Fruit fly (Drosophila melanogaster): ENCODE measurements around the gene rpk.

The rpk gene

dm6 chr3R:4654557-4655273 is 8.9 kb downstream of the rpk start, which contains the start of gene spartin (continued):
- TF ChIP-seq sage (GFP tag; optimal IDR thresholded peaks at IDR 0.05), result peak; percentile 63
- no peak for TF ChIP-seq Myc (optimal IDR thresholded peaks at IDR 0.05)
- TF ChIP-seq tai (GFP tag; optimal IDR thresholded peaks at IDR 0.05), result no peak

- peak in 1 of 2 experiments; percentile 34 for TF ChIP-seq dl (GFP tag; optimal IDR thresholded peaks at IDR 0.05; ENCODE audit: insufficient read depth in 1 of 2, partially characterized antibody in 2 of 2)
- no peak for TF ChIP-seq dsf (GFP tag; optimal IDR thresholded peaks at IDR 0.05; ENCODE audit: borderline replicate concordance)
- peak; percentile 47 for TF ChIP-seq psq (GFP tag; optimal IDR thresholded peaks at IDR 0.05)
- TF ChIP-seq h (GFP tag; optimal IDR thresholded peaks at IDR 0.05), result peak; percentile 56
- no peak for TF ChIP-seq Hr78 (GFP tag; optimal IDR thresholded peaks at IDR 0.05)
- TF ChIP-seq Jra (GFP tag; optimal IDR thresholded peaks at IDR 0.05), result peak; percentile 56
- peak; percentile 28 for TF ChIP-seq sv (GFP tag; optimal IDR thresholded peaks at IDR 0.05)
- no peak for TF ChIP-seq usp (GFP tag; optimal IDR thresholded peaks at IDR 0.05)
- TF ChIP-seq Mio (GFP tag; optimal IDR thresholded peaks at IDR 0.05), result peak; percentile 26
- TF ChIP-seq fru (GFP tag; optimal IDR thresholded peaks at IDR 0.05), result no peak
- peak; percentile 75 for TF ChIP-seq Vsx2 (GFP tag; optimal IDR thresholded peaks at IDR 0.05; ENCODE audit: partially characterized antibody)
- no peak for TF ChIP-seq woc (GFP tag; optimal IDR thresholded peaks at IDR 0.05)
- TF ChIP-seq Hr83 (GFP tag; optimal IDR thresholded peaks at IDR 0.05; ENCODE audit: poor library complexity, severe bottlenecking), result peak; percentile 78
- TF ChIP-seq Rel (GFP tag; optimal IDR thresholded peaks at IDR 0.05), result no peak
- peak; percentile 89 for TF ChIP-seq Rel (tag; optimal IDR thresholded peaks at IDR 0.05)
- no peak for TF ChIP-seq lola (GFP tag; optimal IDR thresholded peaks at IDR 0.05)
- peak; percentile 71 for TF ChIP-seq rgr (GFP tag; optimal IDR thresholded peaks at IDR 0.05)
- TF ChIP-seq jim (GFP tag; optimal IDR thresholded peaks at IDR 0.05), result peak; percentile 80
- TF ChIP-seq N (GFP tag; optimal IDR thresholded peaks at IDR 0.05), result peak; percentile 31
- TF ChIP-seq Abd-B (GFP tag; optimal IDR thresholded peaks at IDR 0.05), result no peak
- TF ChIP-seq dmrt93B (GFP tag; optimal IDR thresholded peaks at IDR 0.05), result no peak
- peak; percentile 41 for TF ChIP-seq Myc (optimal IDR thresholded peaks at IDR 0.05)
- peak; percentile 37 for TF ChIP-seq Hnf4 (GFP tag; optimal IDR thresholded peaks at IDR 0.05)
- peak; percentile 4 for TF ChIP-seq sage (GFP tag; optimal IDR thresholded peaks at IDR 0.05)
- TF ChIP-seq foxo (GFP tag; optimal IDR thresholded peaks at IDR 0.05), result peak in 1 of 2 experiments; percentile 54
- no peak for TF ChIP-seq Dfd (GFP tag; optimal IDR thresholded peaks at IDR 0.05)
- no peak for TF ChIP-seq CG32264 (GFP tag; optimal IDR thresholded peaks at IDR 0.05)
- TF ChIP-seq Sp1 (GFP tag; optimal IDR thresholded peaks at IDR 0.05), result peak; percentile 53
- TF ChIP-seq CG9705 (GFP tag; optimal IDR thresholded peaks at IDR 0.05), result no peak
- peak; percentile 31 for TF ChIP-seq brk (GFP tag; optimal IDR thresholded peaks at IDR 0.05)
- no peak for TF ChIP-seq tai (GFP tag; optimal IDR thresholded peaks at IDR 0.05)
- TF ChIP-seq GATAd (GFP tag; optimal IDR thresholded peaks at IDR 0.05), result no peak
- peak; percentile 8 for TF ChIP-seq HLH106 (tag; optimal IDR thresholded peaks at IDR 0.05)
- no peak for TF ChIP-seq CrebA (GFP tag; optimal IDR thresholded peaks at IDR 0.05; ENCODE audit: borderline replicate concordance)
- TF ChIP-seq OdsH (GFP tag; optimal IDR thresholded peaks at IDR 0.05), result peak; percentile 52
- peak; percentile 76 for TF ChIP-seq Dif (GFP tag; optimal IDR thresholded peaks at IDR 0.05; ENCODE audit: partially characterized antibody)
- TF ChIP-seq ey (GFP tag; optimal IDR thresholded peaks at IDR 0.05), result peak; percentile 38
- TF ChIP-seq pan (optimal IDR thresholded peaks at IDR 0.05), result no peak
- peak; percentile 51 for TF ChIP-seq br (GFP tag; optimal IDR thresholded peaks at IDR 0.05)
Observed at dm6 chr3R:4658991-4659933, 13.5 kb downstream of the rpk start, which contains the start of gene smash. smash (plus strand) TSS chr3R:4659579.

Measured in whole organism, wandering third instar larva.